Fruit fly (Drosophila melanogaster) whole organism, embryonic: ENCODE data around the gene CG3198.
A peak's percentile ranks its signal among the peaks of the same experiment; 100 is the strongest.

Experiments
- CG10321 ChIP-seq: fragments of 200-800 bp; sonication (Bioruptor generic); IDR thresholded peaks from 2 replicates; pipeline ENCODE4 v1.3.6; 2022; ENCODE audit warnings: missing biosample characterization, missing genetic modification characterization
- CG11398 ChIP-seq: fragments of 200-800 bp; sonication (Bioruptor generic); optimal IDR thresholded peaks from 2 replicates; lab custom pipeline; 2016; ENCODE audit warnings: missing biosample characterization, missing genetic modification characterization
- CG12155 ChIP-seq: fragments of 200-800 bp; sonication (Bioruptor generic); optimal IDR thresholded peaks from 3 replicates; lab custom pipeline; 2016; ENCODE audit warnings: missing biosample characterization, missing genetic modification characterization
- CG12236 ChIP-seq: fragments of 200-800 bp; sonication (Bioruptor generic); optimal IDR thresholded peaks from 2 replicates; lab custom pipeline; 2016; ENCODE audit warnings: missing biosample characterization, missing genetic modification characterization
- CG13287 ChIP-seq: fragments of 200-800 bp; sonication (Bioruptor generic); IDR thresholded peaks from 2 replicates; pipeline ENCODE4 v1.3.6; 2022; ENCODE audit warnings: missing biosample characterization, missing genetic modification characterization; ENCODE audit not compliant: partially characterized antibody
- CG16779 ChIP-seq: fragments of 200-800 bp; sonication (Bioruptor generic); IDR thresholded peaks from 2 replicates; pipeline ENCODE4 v1.3.6; 2022; ENCODE audit warnings: missing biosample characterization, missing genetic modification characterization
- CG18011 ChIP-seq: fragments of 200-800 bp; sonication (Bioruptor generic); optimal IDR thresholded peaks from 2 replicates; lab custom pipeline; 2017; ENCODE audit warnings: missing biosample characterization, missing genetic modification characterization, mild to moderate bottlenecking, moderate library complexity, missing genotype
- CG30431 ChIP-seq: fragments of 200-800 bp; sonication (Bioruptor generic); optimal IDR thresholded peaks from 2 replicates; lab custom pipeline; 2017; ENCODE audit warnings: missing biosample characterization, missing genetic modification characterization
- CG34376 ChIP-seq: fragments of 200-800 bp; sonication (Bioruptor generic); optimal IDR thresholded peaks from 2 replicates; lab custom pipeline; 2018; ENCODE audit warnings: missing biosample characterization, mild to moderate bottlenecking, missing genetic modification characterization
- CG6854 ChIP-seq: fragments of 200-800 bp; sonication (Bioruptor generic); optimal IDR thresholded peaks from 3 replicates; lab custom pipeline; 2017; ENCODE audit warnings: missing biosample characterization, mild to moderate bottlenecking, missing genetic modification characterization
- CG8290 ChIP-seq, 3 experiments: fragments of 200-800 bp; sonication (Bioruptor generic); optimal IDR thresholded peaks; 2 replicates each; lab custom pipeline; 2016 to 2019; ENCODE audit warnings: missing biosample characterization in 3 of 3, missing genetic modification characterization in 3 of 3, mild to moderate bottlenecking in 2 of 3, moderate library complexity in 1 of 3
- CG8924 ChIP-seq: fragments of 200-800 bp; optimal IDR thresholded peaks from 3 replicates; lab custom pipeline; 2019; ENCODE audit warnings: missing biosample characterization, mild to moderate bottlenecking, missing genetic modification characterization, moderate library complexity
- CG9932 ChIP-seq: fragments of 200-800 bp; sonication (Bioruptor generic); IDR thresholded peaks from 2 replicates; pipeline ENCODE4 v1.3.6; 2022; ENCODE audit warnings: missing biosample characterization, missing genetic modification characterization
- CTCF ChIP-seq: fragments of 200-800 bp; sonication (Bioruptor generic); optimal IDR thresholded peaks from 2 replicates; lab custom pipeline; 2017; ENCODE audit warnings: missing biosample characterization, mild to moderate bottlenecking, missing genetic modification characterization, moderate library complexity
- CoRest ChIP-seq: fragments of 200-800 bp; sonication (Bioruptor generic); optimal IDR thresholded peaks from 3 replicates; lab custom pipeline; 2018; ENCODE audit warnings: missing biosample characterization, mild to moderate bottlenecking, missing genetic modification characterization, moderate library complexity
- ERR ChIP-seq: fragments of 200-800 bp; sonication (Bioruptor generic); optimal IDR thresholded peaks from 2 replicates; lab custom pipeline; 2016; ENCODE audit warnings: missing biosample characterization, missing genetic modification characterization
- Eip74EF ChIP-seq, 2 experiments: fragments of 200-800 bp in 1 of 2; fragments of >200 bp in 1 of 2; sonication (Bioruptor generic) in 1 of 2; optimal IDR thresholded peaks; 2 replicates each; lab custom pipeline; 2017 to 2019; ENCODE audit warnings: missing biosample characterization in 2 of 2, missing genetic modification characterization in 2 of 2, mild to moderate bottlenecking in 1 of 2, moderate library complexity in 1 of 2
- Mad ChIP-seq: fragments of 200-800 bp; sonication (Bioruptor generic); optimal IDR thresholded peaks from 2 replicates; lab custom pipeline; 2016; ENCODE audit warnings: missing biosample characterization, missing genetic modification characterization
- Scr ChIP-seq: fragments of 200-800 bp; sonication (Bioruptor generic); IDR thresholded peaks from 2 replicates; pipeline ENCODE4 v1.3.6; 2022; ENCODE audit warnings: missing biosample characterization, missing genetic modification characterization; ENCODE audit not compliant: partially characterized antibody
- Sry-δ ChIP-seq: fragments of 200-800 bp; sonication (Bioruptor generic); optimal IDR thresholded peaks from 2 replicates; lab custom pipeline; 2016; ENCODE audit warnings: missing biosample characterization, missing genetic modification characterization
- YL-1 ChIP-seq: fragments of 200-800 bp; sonication (Bioruptor generic); optimal IDR thresholded peaks from 3 replicates; lab custom pipeline; 2017; ENCODE audit warnings: missing biosample characterization, mild to moderate bottlenecking, missing genetic modification characterization
- caup ChIP-seq: fragments of 200-800 bp; sonication (Bioruptor generic); optimal IDR thresholded peaks from 3 replicates; lab custom pipeline; 2017; ENCODE audit warnings: missing biosample characterization, mild to moderate bottlenecking, missing genetic modification characterization, moderate library complexity; ENCODE audit not compliant: severe bottlenecking
- dm ChIP-seq: fragments of 200-800 bp; sonication (Bioruptor generic); optimal IDR thresholded peaks from 3 replicates; lab custom pipeline; 2016; ENCODE audit warnings: missing biosample characterization, missing genetic modification characterization
- eve ChIP-seq, 2 experiments: fragments of >200 bp; optimal IDR thresholded peaks; 2 replicates each; lab custom pipeline; 2017; ENCODE audit warnings: missing biosample characterization in 2 of 2, missing genetic modification characterization in 2 of 2
- exex ChIP-seq: fragments of 200-800 bp; sonication (Bioruptor generic); optimal IDR thresholded peaks from 4 replicates; lab custom pipeline; 2018; ENCODE audit warnings: missing biosample characterization, mild to moderate bottlenecking, missing genetic modification characterization, moderate library complexity
- fd102C ChIP-seq: fragments of 200-800 bp; sonication (Bioruptor generic); optimal IDR thresholded peaks from 2 replicates; lab custom pipeline; 2018; ENCODE audit warnings: missing biosample characterization, mild to moderate bottlenecking, missing genetic modification characterization, moderate library complexity
- gcm2 ChIP-seq: fragments of 200-800 bp; sonication (Bioruptor generic); optimal IDR thresholded peaks from 2 replicates; lab custom pipeline; 2016; ENCODE audit warnings: missing biosample characterization, missing genetic modification characterization
- hb ChIP-seq: fragments of 200-800 bp; sonication (Bioruptor generic); IDR thresholded peaks from 3 replicates; pipeline ENCODE4 v1.3.6; 2022; ENCODE audit warnings: missing biosample characterization, missing genetic modification characterization; ENCODE audit not compliant: partially characterized antibody
- ind ChIP-seq: fragments of 200-800 bp; sonication (Bioruptor generic); optimal IDR thresholded peaks from 3 replicates; lab custom pipeline; 2016; ENCODE audit warnings: missing biosample characterization, missing genetic modification characterization
- ken ChIP-seq: fragments of 200-800 bp; sonication (Bioruptor generic); IDR thresholded peaks from 3 replicates; pipeline ENCODE4 v1.3.6; 2022; ENCODE audit warnings: missing biosample characterization, missing genetic modification characterization
- lab ChIP-seq: fragments of 200-800 bp; sonication (Bioruptor generic); optimal IDR thresholded peaks from 3 replicates; lab custom pipeline; 2017; ENCODE audit warnings: missing biosample characterization, missing genetic modification characterization, mild to moderate bottlenecking, moderate library complexity, missing genetic modification reagents
- lmd ChIP-seq: fragments of 200-800 bp; sonication (Bioruptor generic); IDR thresholded peaks from 2 replicates; pipeline ENCODE4 v1.3.6; 2022; ENCODE audit warnings: missing biosample characterization, missing genetic modification characterization
- mirr ChIP-seq: fragments of 200-800 bp; sonication (Bioruptor generic); optimal IDR thresholded peaks from 3 replicates; lab custom pipeline; 2018; ENCODE audit warnings: missing biosample characterization, mild to moderate bottlenecking, missing genetic modification characterization
- odd ChIP-seq: fragments of 200-800 bp; sonication (Bioruptor generic); optimal IDR thresholded peaks from 2 replicates; lab custom pipeline; 2017; ENCODE audit warnings: missing biosample characterization, mild to moderate bottlenecking, missing genetic modification characterization
- otp ChIP-seq: fragments of 200-800 bp; sonication (Bioruptor generic); IDR thresholded peaks from 3 replicates; pipeline ENCODE4, ENCODE4 v1.3.6; 2022; ENCODE audit warnings: missing biosample characterization, missing genetic modification characterization
- pros ChIP-seq: fragments of 200-800 bp; sonication (Bioruptor generic); optimal IDR thresholded peaks from 3 replicates; lab custom pipeline; 2019; ENCODE audit warnings: missing biosample characterization, mild to moderate bottlenecking, missing genetic modification characterization, moderate library complexity
- salm ChIP-seq: fragments of 200-800 bp; sonication (Bioruptor generic); optimal IDR thresholded peaks from 2 replicates; lab custom pipeline; 2018; ENCODE audit warnings: missing biosample characterization, mild to moderate bottlenecking, missing genetic modification characterization
- sd ChIP-seq: fragments of 200-800 bp; sonication (Bioruptor generic); optimal IDR thresholded peaks from 3 replicates; lab custom pipeline; 2018; ENCODE audit warnings: missing biosample characterization, mild to moderate bottlenecking, missing genetic modification characterization, moderate library complexity
- sens-2 ChIP-seq: fragments of 200-800 bp; sonication (Bioruptor generic); IDR thresholded peaks from 2 replicates; pipeline ENCODE4 v1.3.6; 2022; ENCODE audit warnings: missing biosample characterization, missing genetic modification characterization
- seq ChIP-seq: fragments of 200-800 bp; sonication (Bioruptor generic); IDR thresholded peaks from 2 replicates; pipeline ENCODE4 v1.3.6; 2022; ENCODE audit warnings: missing biosample characterization, missing genetic modification characterization
- sug ChIP-seq: fragments of 200-800 bp; optimal IDR thresholded peaks from 2 replicates; lab custom pipeline; 2019; ENCODE audit warnings: missing biosample characterization, mild to moderate bottlenecking, missing genetic modification characterization, moderate library complexity
- tgo ChIP-seq: fragments of 200-800 bp; sonication (Bioruptor generic); IDR thresholded peaks from 3 replicates; pipeline ENCODE4 v1.3.6; 2022; ENCODE audit warnings: missing biosample characterization, missing genetic modification characterization
- tll ChIP-seq, 2 experiments: fragments of 200-800 bp in 1 of 2; fragments of >200 bp in 1 of 2; sonication (Bioruptor generic) in 1 of 2; optimal IDR thresholded peaks; 2 replicates each; lab custom pipeline; 2017 to 2019; ENCODE audit warnings: missing biosample characterization in 2 of 2, missing genetic modification characterization in 2 of 2, mild to moderate bottlenecking in 1 of 2, moderate library complexity in 1 of 2
- vvl ChIP-seq: fragments of 200-800 bp; sonication (Bioruptor generic); IDR thresholded peaks from 2 replicates; pipeline ENCODE4 v1.3.6; 2022; ENCODE audit warnings: missing biosample characterization, missing genetic modification characterization
- wek ChIP-seq: fragments of 200-800 bp; sonication (Bioruptor generic); optimal IDR thresholded peaks from 3 replicates; lab custom pipeline; 2018; ENCODE audit warnings: missing biosample characterization, mild to moderate bottlenecking, missing genetic modification characterization, moderate library complexity
- wor ChIP-seq: fragments of 200-800 bp; sonication (Bioruptor generic); IDR thresholded peaks from 2 replicates; pipeline ENCODE4 v1.3.6; 2022; ENCODE audit warnings: missing biosample characterization, missing genetic modification characterization

The CG3198 gene

DNA sequence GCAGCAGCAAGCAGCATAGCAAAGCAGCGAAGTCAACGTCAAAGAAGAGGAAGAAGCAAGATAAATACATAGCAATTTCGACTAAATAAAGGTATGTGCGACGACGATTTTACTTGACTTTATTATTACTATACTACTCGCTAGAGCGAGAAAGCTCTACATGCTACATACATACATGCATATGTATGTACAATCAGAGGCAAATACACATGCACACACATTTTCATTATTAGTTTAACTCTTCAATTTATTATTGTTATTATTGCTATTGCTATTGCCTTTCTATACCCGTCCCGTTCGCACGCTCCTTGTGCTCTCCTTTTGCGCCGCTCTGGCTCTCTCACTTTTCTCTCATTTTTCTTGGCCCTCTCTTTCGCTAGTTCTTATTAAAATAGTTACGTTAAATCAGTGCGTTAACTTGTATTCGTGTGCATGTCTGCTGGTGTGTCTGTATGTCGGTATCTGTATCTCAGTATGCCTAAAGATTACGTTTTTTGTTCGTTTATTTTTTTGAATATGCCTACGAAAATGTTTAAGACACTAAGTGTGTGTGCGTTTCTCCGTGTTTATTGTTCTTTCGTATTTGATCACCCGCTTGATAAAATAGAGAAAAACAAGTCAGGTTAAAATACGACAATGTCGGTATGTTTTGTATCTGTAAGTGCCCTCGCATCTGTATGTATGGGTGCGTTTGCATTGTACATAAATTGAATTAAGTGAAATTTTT lies 26.7 kb upstream of the CG3198 start (continued):
- TF ChIP-seq CG13287 (GFP tag; lab: Robert Waterston, UW): peak; percentile 5; the same call in 1 of the 2 replicates
- TF ChIP-seq eve (GFP tag; optimal IDR thresholded peaks at IDR 0.05; lab: Kevin White, UChicago): peak in 1 of 2 experiments; percentile 24
- TF ChIP-seq CG8290 (GFP tag; optimal IDR thresholded peaks at IDR 0.05; lab: Kevin White, UChicago): no peak
- TF ChIP-seq CG8290 (tag; optimal IDR thresholded peaks at IDR 0.05; lab: Kevin White, UChicago): peak in 1 of 2 experiments; percentile 6
- peak; percentile 71 for TF ChIP-seq CG8924
- TF ChIP-seq vvl: 0 out of 2 replicates have a peak, but pooled peaks have one; percentile 13
- TF ChIP-seq tll (GFP tag; optimal IDR thresholded peaks at IDR 0.05; lab: Kevin White, UChicago): peak in 1 of 2 experiments; percentile 24
- TF ChIP-seq CG12155 (GFP tag; lab: Kevin White, UChicago): peak; percentile 3
- TF ChIP-seq salm (tag; lab: Kevin White, UChicago): peak; percentile 20
- peak; percentile 62 for TF ChIP-seq CG34376 (GFP tag; lab: Kevin White, UChicago)
- peak; percentile 81 for TF ChIP-seq exex (tag; lab: Kevin White, UChicago)
- no peak for TF ChIP-seq Mad (GFP tag; lab: Kevin White, UChicago)
- TF ChIP-seq pros (GFP tag; lab: Kevin White, UChicago): peak; percentile 53
- TF ChIP-seq Eip74EF (GFP tag; optimal IDR thresholded peaks at IDR 0.05; lab: Kevin White, UChicago): no peak
- TF ChIP-seq CG10321 (GFP tag; lab: Robert Waterston, UW): peak; percentile 52; the same call in 1 of the 2 replicates

DNA sequence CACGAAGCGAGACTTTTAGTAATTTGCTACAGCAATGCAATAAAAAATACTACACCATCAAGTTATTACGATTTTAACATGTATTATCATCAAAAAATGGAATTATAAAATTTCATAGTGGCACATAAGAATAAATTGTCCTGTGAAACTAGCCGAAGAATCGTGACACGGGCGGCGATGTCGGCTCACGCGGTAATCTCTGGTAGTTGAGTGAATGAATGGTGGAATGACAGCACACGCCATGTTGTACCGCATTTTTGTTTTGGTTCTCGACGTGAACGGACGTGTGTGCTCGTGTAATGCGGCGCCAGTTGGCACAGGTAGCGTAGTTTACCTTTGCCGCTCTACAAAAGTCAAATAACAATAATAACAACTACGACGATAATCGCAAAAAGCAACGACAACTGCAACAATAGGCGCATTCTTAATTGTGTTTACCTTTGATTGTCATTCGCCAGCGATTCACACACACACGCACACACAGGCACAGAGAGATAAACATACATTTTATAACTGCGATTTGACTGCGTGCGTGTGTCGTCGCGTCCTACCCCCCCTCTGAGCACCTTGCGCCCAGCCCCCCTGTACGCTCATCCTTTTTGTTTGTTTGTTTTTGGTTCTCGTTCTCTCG lies 25.6 kb upstream of the CG3198 start, which contains the start of gene CG14441:
TSS of gene CG14441 (plus strand) at position 254 of the 631 bp plus-strand sequence.
- TF ChIP-seq sd (peak; percentile 73), CTCF (GFP tag; lab: Kevin White, UChicago) (no peak), ind (GFP tag; lab: Kevin White, UChicago) (no peak), fd102C (GFP tag; lab: Kevin White, UChicago) (no peak), Sry-δ (GFP tag; lab: Kevin White, UChicago) (peak; percentile 31), odd (GFP tag; lab: Kevin White, UChicago) (peak; percentile 73), CG30431 (GFP tag; lab: Kevin White, UChicago) (no peak), hb (GFP tag; lab: Robert Waterston, UW) (peak; percentile 93), lmd (GFP tag; lab: Robert Waterston, UW) (peak; percentile 27; the same call in 1 of the 2 replicates), seq (GFP tag; lab: Robert Waterston, UW) (peak; percentile 27; the same call in 1 of the 2 replicates), CG18011 (GFP tag; lab: Kevin White, UChicago) (peak; percentile 0), otp (peak; percentile 39; the same call in 1 of the 3 replicates), sens-2 (GFP tag; lab: Robert Waterston, UW) (no peak), gcm2 (GFP tag; lab: Kevin White, UChicago) (no peak), CG6854 (GFP tag; lab: Kevin White, UChicago) (peak; percentile 68), sug (tag; lab: Kevin White, UChicago) (peak; percentile 53), CoRest (peak; percentile 12), CG16779 (GFP tag; lab: Robert Waterston, UW) (no peak), lab (GFP tag; lab: Kevin White, UChicago) (peak; percentile 75), wek (GFP tag; lab: Kevin White, UChicago) (peak; percentile 5), ken (GFP tag; lab: Robert Waterston, UW) (no peak), Mad (GFP tag; lab: Kevin White, UChicago) (peak; percentile 52), dm (peak; percentile 64), mirr (GFP tag; lab: Kevin White, UChicago) (peak; percentile 52), caup (GFP tag; lab: Kevin White, UChicago) (peak; percentile 80), tgo (GFP tag; lab: Robert Waterston, UW) (no peak), Scr (peak; percentile 99), CG9932 (GFP tag; lab: Robert Waterston, UW) (peak; percentile 43), CG12236 (GFP tag; lab: Kevin White, UChicago) (no peak), YL-1 (GFP tag; lab: Kevin White, UChicago) (no peak), CG11398 (GFP tag; lab: Kevin White, UChicago) (peak; percentile 56), wor (no peak), ERR (GFP tag; lab: Kevin White, UChicago) (peak; percentile 55)
